Fruit fly (Drosophila melanogaster) whole organism, embryonic: ENCODE measurements around the gene CG6983.

Experiments
- BtbVII ChIP-seq: fragments of 200-800 bp; sonication (Bioruptor generic); optimal IDR thresholded peaks from 3 replicates; lab custom pipeline; 2017; ENCODE audit warnings: missing biosample characterization, mild to moderate bottlenecking, missing genetic modification characterization
- CG11247 ChIP-seq: fragments of 200-800 bp; sonication (Bioruptor generic); IDR thresholded peaks from 2 replicates; pipeline ENCODE4 v1.3.6; 2022; ENCODE audit warnings: missing biosample characterization, missing genetic modification characterization
- CG11560 ChIP-seq: fragments of 200-800 bp; sonication (Bioruptor generic); IDR thresholded peaks from 3 replicates; pipeline ENCODE4 v1.3.6; 2022; ENCODE audit warnings: missing biosample characterization, missing genetic modification characterization
- CG11695 ChIP-seq: fragments of 200-800 bp; sonication (Bioruptor generic); IDR thresholded peaks from 3 replicates; pipeline ENCODE4 v1.3.6; 2022; ENCODE audit warnings: missing biosample characterization, missing genetic modification characterization
- CG12236 ChIP-seq: fragments of 200-800 bp; sonication (Bioruptor generic); optimal IDR thresholded peaks from 2 replicates; lab custom pipeline; 2016; ENCODE audit warnings: missing biosample characterization, missing genetic modification characterization
- CG12769 ChIP-seq: fragments of 200-800 bp; sonication (Bioruptor generic); optimal IDR thresholded peaks from 2 replicates; lab custom pipeline; 2019; ENCODE audit warnings: missing biosample characterization, mild to moderate bottlenecking, missing genetic modification characterization, moderate library complexity
- CG17361 ChIP-seq: fragments of 200-800 bp; sonication (Bioruptor generic); IDR thresholded peaks from 3 replicates; pipeline ENCODE4 v1.3.6; 2022; ENCODE audit warnings: missing biosample characterization, missing genetic modification characterization
- CG2202 ChIP-seq: fragments of 200-800 bp; sonication (Bioruptor generic); optimal IDR thresholded peaks from 2 replicates; lab custom pipeline; 2018; ENCODE audit warnings: missing biosample characterization, mild to moderate bottlenecking, missing genetic modification characterization
- CG2678 ChIP-seq: fragments of 200-800 bp; sonication (Bioruptor generic); optimal IDR thresholded peaks from 3 replicates; lab custom pipeline; 2019; ENCODE audit warnings: missing biosample characterization, mild to moderate bottlenecking, missing genetic modification characterization, moderate library complexity
- CG32767 ChIP-seq: fragments of 200-800 bp; sonication (Bioruptor generic); IDR thresholded peaks from 2 replicates; pipeline ENCODE4 v1.3.6; 2022; ENCODE audit warnings: missing biosample characterization, missing genetic modification characterization
- CG3847 ChIP-seq: fragments of 200-800 bp; sonication (Bioruptor generic); IDR thresholded peaks from 2 replicates; pipeline ENCODE4 v1.3.6; 2022; ENCODE audit warnings: missing biosample characterization, missing genetic modification characterization
- CG42726 ChIP-seq: fragments of 200-800 bp; sonication (Bioruptor generic); IDR thresholded peaks from 2 replicates; pipeline ENCODE4 v1.3.6; 2022; ENCODE audit warnings: missing biosample characterization, missing genetic modification characterization; ENCODE audit not compliant: partially characterized antibody
- CG6654 ChIP-seq: fragments of 200-800 bp; sonication (Bioruptor generic); optimal IDR thresholded peaks from 2 replicates; lab custom pipeline; 2017; ENCODE audit warnings: missing biosample characterization, mild to moderate bottlenecking, missing genetic modification characterization
- CG6854 ChIP-seq: fragments of 200-800 bp; sonication (Bioruptor generic); optimal IDR thresholded peaks from 3 replicates; lab custom pipeline; 2017; ENCODE audit warnings: missing biosample characterization, mild to moderate bottlenecking, missing genetic modification characterization
- CG7271 ChIP-seq: fragments of 200-800 bp; sonication (Bioruptor generic); optimal IDR thresholded peaks from 2 replicates; lab custom pipeline; 2018; ENCODE audit warnings: missing biosample characterization, mild to moderate bottlenecking, missing genetic modification characterization, moderate library complexity
- CG7963 ChIP-seq: fragments of 200-800 bp; sonication (Bioruptor generic); IDR thresholded peaks from 3 replicates; pipeline ENCODE4 v1.3.6; 2022; ENCODE audit warnings: missing biosample characterization, missing genetic modification characterization; ENCODE audit not compliant: partially characterized antibody
- CG8359 ChIP-seq: fragments of 200-800 bp; sonication (Bioruptor generic); optimal IDR thresholded peaks from 2 replicates; lab custom pipeline; 2017; ENCODE audit warnings: missing biosample characterization, mild to moderate bottlenecking, missing genetic modification characterization, borderline replicate concordance
- CG8478 ChIP-seq: fragments of >200 bp; optimal IDR thresholded peaks from 2 replicates; lab custom pipeline; 2018
- CG8924 ChIP-seq: fragments of 200-800 bp; optimal IDR thresholded peaks from 3 replicates; lab custom pipeline; 2019; ENCODE audit warnings: missing biosample characterization, mild to moderate bottlenecking, missing genetic modification characterization, moderate library complexity
- D19A ChIP-seq: fragments of 200-800 bp; optimal IDR thresholded peaks from 3 replicates; lab custom pipeline; 2019; ENCODE audit warnings: missing biosample characterization, mild to moderate bottlenecking, missing genetic modification characterization, moderate library complexity
- Fer3 ChIP-seq: fragments of 200-800 bp; sonication (Bioruptor generic); optimal IDR thresholded peaks from 2 replicates; lab custom pipeline; 2018; ENCODE audit warnings: missing biosample characterization, mild to moderate bottlenecking, missing genetic modification characterization, moderate library complexity
- Gsc ChIP-seq: fragments of 200-800 bp; sonication (Bioruptor generic); IDR thresholded peaks from 2 replicates; pipeline ENCODE4 v1.3.6; 2022; ENCODE audit warnings: missing biosample characterization, missing genetic modification characterization
- Gug ChIP-seq: fragments of 200-800 bp; sonication (Bioruptor generic); IDR thresholded peaks from 4 replicates; pipeline ENCODE4 v1.3.6; 2022; ENCODE audit warnings: missing biosample characterization, missing genetic modification characterization
- Hand ChIP-seq: fragments of 200-800 bp; sonication (Bioruptor generic); optimal IDR thresholded peaks from 2 replicates; lab custom pipeline; 2017; ENCODE audit warnings: mild to moderate bottlenecking, missing biosample characterization, missing genetic modification reagents, missing genetic modification characterization
- HmgZ ChIP-seq: fragments of 200-800 bp; sonication (Bioruptor generic); optimal IDR thresholded peaks from 2 replicates; lab custom pipeline; 2018; ENCODE audit warnings: missing biosample characterization, mild to moderate bottlenecking, missing genetic modification characterization
- Kr ChIP-seq: fragments of 200-800 bp; sonication (Bioruptor generic); optimal IDR thresholded peaks from 2 replicates; lab custom pipeline; 2017; ENCODE audit warnings: missing biosample characterization, mild to moderate bottlenecking, missing genetic modification characterization
- Meics ChIP-seq: fragments of 200-800 bp; sonication (Bioruptor generic); optimal IDR thresholded peaks from 2 replicates; lab custom pipeline; 2017; ENCODE audit warnings: missing biosample characterization, mild to moderate bottlenecking, missing genetic modification characterization
- NFAT ChIP-seq: fragments of 200-800 bp; sonication (Bioruptor generic); IDR thresholded peaks from 2 replicates; pipeline ENCODE4 v1.3.6; 2022; ENCODE audit warnings: missing biosample characterization, missing genetic modification characterization
- Oli ChIP-seq: fragments of 200-800 bp; sonication (Bioruptor generic); optimal IDR thresholded peaks from 2 replicates; lab custom pipeline; 2018; ENCODE audit warnings: missing biosample characterization, mild to moderate bottlenecking, missing genetic modification characterization, moderate library complexity
- Spps ChIP-seq: fragments of 200-800 bp; sonication (Bioruptor generic); optimal IDR thresholded peaks from 2 replicates; lab custom pipeline; 2018; ENCODE audit warnings: missing biosample characterization, mild to moderate bottlenecking, missing genetic modification characterization
- TFAM ChIP-seq: fragments of 200-800 bp; sonication (Bioruptor generic); optimal IDR thresholded peaks from 2 replicates; lab custom pipeline; 2017; ENCODE audit warnings: missing biosample characterization, missing genetic modification characterization, inconsistent platforms
- Taf1 ChIP-seq: fragments of 200-800 bp; sonication (Bioruptor generic); IDR thresholded peaks from 2 replicates; pipeline ENCODE4 v1.3.6; 2022; ENCODE audit warnings: missing biosample characterization, missing genetic modification characterization
- al ChIP-seq: fragments of 200-800 bp; sonication (Bioruptor generic); IDR thresholded peaks from 2 replicates; pipeline ENCODE4 v1.3.6; 2022; ENCODE audit warnings: missing biosample characterization, missing genetic modification characterization
- bbx ChIP-seq: fragments of 200-800 bp; sonication (Bioruptor generic); IDR thresholded peaks from 2 replicates; pipeline ENCODE4 v1.3.6; 2022; ENCODE audit warnings: missing biosample characterization, missing genetic modification characterization; ENCODE audit not compliant: partially characterized antibody
- cad ChIP-seq: fragments of >200 bp; optimal IDR thresholded peaks from 2 replicates; lab custom pipeline; 2017; ENCODE audit warnings: missing biosample characterization, missing genetic modification characterization
- dati ChIP-seq: fragments of 200-800 bp; sonication (Bioruptor generic); IDR thresholded peaks from 2 replicates; pipeline ENCODE4 v1.3.6; 2022; ENCODE audit warnings: missing biosample characterization, missing genetic modification characterization
- ems ChIP-seq: fragments of 200-800 bp; sonication (Bioruptor generic); optimal IDR thresholded peaks from 3 replicates; lab custom pipeline; 2016; ENCODE audit warnings: missing biosample characterization, missing genetic modification characterization
- ftz-f1 ChIP-seq: fragments of 200-800 bp; sonication (Bioruptor generic); optimal IDR thresholded peaks from 2 replicates; lab custom pipeline; 2016; ENCODE audit warnings: missing biosample characterization, missing genetic modification characterization
- fu2 ChIP-seq: fragments of 200-800 bp; sonication (Bioruptor generic); optimal IDR thresholded peaks from 2 replicates; lab custom pipeline; 2016; ENCODE audit warnings: missing biosample characterization, missing genetic modification characterization
- grau ChIP-seq: fragments of 200-800 bp; optimal IDR thresholded peaks from 3 replicates; lab custom pipeline; 2019; ENCODE audit warnings: missing biosample characterization, mild to moderate bottlenecking, missing genetic modification characterization, moderate library complexity
- jigr1 ChIP-seq: fragments of 200-800 bp; sonication (Bioruptor generic); IDR thresholded peaks from 3 replicates; pipeline ENCODE4 v1.3.6; 2022; ENCODE audit warnings: missing biosample characterization, missing genetic modification characterization
- jumu ChIP-seq: fragments of 200-800 bp; sonication (Bioruptor generic); optimal IDR thresholded peaks from 3 replicates; lab custom pipeline; 2016; ENCODE audit warnings: missing biosample characterization, missing genetic modification characterization
- kah ChIP-seq: fragments of 200-800 bp; sonication (Bioruptor generic); optimal IDR thresholded peaks from 2 replicates; lab custom pipeline; 2018; ENCODE audit warnings: missing biosample characterization, mild to moderate bottlenecking, missing genetic modification characterization
- lilli ChIP-seq: fragments of 200-800 bp; sonication (Bioruptor generic); optimal IDR thresholded peaks from 3 replicates; lab custom pipeline; 2016; ENCODE audit warnings: missing biosample characterization, missing genetic modification characterization
- p53 ChIP-seq: fragments of 200-800 bp; sonication (Bioruptor generic); optimal IDR thresholded peaks from 2 replicates; lab custom pipeline; 2016; ENCODE audit warnings: missing biosample characterization, missing genetic modification characterization
- sens-2 ChIP-seq: fragments of 200-800 bp; sonication (Bioruptor generic); IDR thresholded peaks from 2 replicates; pipeline ENCODE4 v1.3.6; 2022; ENCODE audit warnings: missing biosample characterization, missing genetic modification characterization
- seq ChIP-seq: fragments of 200-800 bp; sonication (Bioruptor generic); IDR thresholded peaks from 2 replicates; pipeline ENCODE4 v1.3.6; 2022; ENCODE audit warnings: missing biosample characterization, missing genetic modification characterization
- sug ChIP-seq: fragments of 200-800 bp; optimal IDR thresholded peaks from 2 replicates; lab custom pipeline; 2019; ENCODE audit warnings: missing biosample characterization, mild to moderate bottlenecking, missing genetic modification characterization, moderate library complexity
- tup ChIP-seq: fragments of 200-800 bp; sonication (Bioruptor generic); optimal IDR thresholded peaks from 2 replicates; lab custom pipeline; 2016; ENCODE audit warnings: missing biosample characterization, mild to moderate bottlenecking, missing genetic modification characterization, moderate library complexity

The CG6983 gene

dm6 chr3L:8457866-8458766 is 8.9 kb upstream of the CG6983 start (continued):
- TF ChIP-seq al (GFP tag; lab: Robert Waterston, UW) = peak; percentile 96
- peak; percentile 99 for TF ChIP-seq CG17361
- TF ChIP-seq seq (GFP tag; lab: Robert Waterston, UW) = peak; percentile 98
- peak; percentile 95 for TF ChIP-seq tup (GFP tag; lab: Kevin White, UChicago)
- TF ChIP-seq HmgZ = peak; percentile 98
- TF ChIP-seq CG2678 (tag; lab: Kevin White, UChicago) = peak; percentile 98
- TF ChIP-seq CG12236 (GFP tag; lab: Kevin White, UChicago) = peak; percentile 96
- TF ChIP-seq lilli = peak; percentile 98
- TF ChIP-seq CG11695 (GFP tag; lab: Robert Waterston, UW) = peak; percentile 98
- peak; percentile 97 for TF ChIP-seq CG6854 (GFP tag; lab: Kevin White, UChicago)
- TF ChIP-seq Spps (tag; lab: Kevin White, UChicago) = peak; percentile 99
- TF ChIP-seq Oli (tag; lab: Kevin White, UChicago) = peak; percentile 99
- TF ChIP-seq bbx (GFP tag; lab: Robert Waterston, UW) = peak; percentile 51
- no peak for TF ChIP-seq CG7963 (GFP tag; lab: Robert Waterston, UW)
- TF ChIP-seq CG42726 (GFP tag; lab: Robert Waterston, UW) = 0 out of 2 replicates have a peak, but pooled peaks have one; percentile 6
- peak; percentile 99 for TF ChIP-seq CG8924
- peak; percentile 96 for TF ChIP-seq jigr1 (GFP tag; lab: Robert Waterston, UW)
- TF ChIP-seq sens-2 = peak; percentile 97
- peak; percentile 92 for TF ChIP-seq Taf1
- TF ChIP-seq Gug (GFP tag; lab: Robert Waterston, UW) = peak; percentile 98
- TF ChIP-seq CG12769 (tag; lab: Kevin White, UChicago) = peak; percentile 95
- TF ChIP-seq grau (tag; lab: Kevin White, UChicago) = peak; percentile 98
- TF ChIP-seq Gsc = peak; percentile 94; the same call in 1 of the 2 replicates
- peak; percentile 94 for TF ChIP-seq p53
- peak; percentile 96 for TF ChIP-seq kah (GFP tag; lab: Kevin White, UChicago)
- peak; percentile 98 for TF ChIP-seq D19A (tag; lab: Kevin White, UChicago)
- peak; percentile 97 for TF ChIP-seq Hand (GFP tag; lab: Kevin White, UChicago)
- peak; percentile 98 for TF ChIP-seq ems (GFP tag; lab: Kevin White, UChicago)
- TF ChIP-seq Fer3 (tag; lab: Kevin White, UChicago) = peak; percentile 98
- peak; percentile 97 for TF ChIP-seq BtbVII
- peak; percentile 93 for TF ChIP-seq fu2 (GFP tag; lab: Kevin White, UChicago)
- peak; percentile 89 for TF ChIP-seq CG11560 (tag; lab: Robert Waterston, UW)
- TF ChIP-seq NFAT = peak; percentile 90
- peak; percentile 97 for TF ChIP-seq Meics (GFP tag; lab: Kevin White, UChicago)
- peak; percentile 96 for TF ChIP-seq dati (GFP tag; lab: Robert Waterston, UW)
- no peak for TF ChIP-seq CG8478 (lab: Kevin White, UChicago)
- peak; percentile 98 for TF ChIP-seq CG32767 (GFP tag; lab: Robert Waterston, UW)
- TF ChIP-seq CG3847 = peak; percentile 97
- TF ChIP-seq CG8359 = peak; percentile 95
- TF ChIP-seq CG11247 = peak; percentile 96
- TF ChIP-seq cad (GFP tag; lab: Kevin White, UChicago) = no peak
- TF ChIP-seq CG7271 (tag; lab: Kevin White, UChicago) = peak; percentile 98
- peak; percentile 84 for TF ChIP-seq Kr
- peak; percentile 46 for TF ChIP-seq ftz-f1 (GFP tag; lab: Kevin White, UChicago)
- peak; percentile 99 for TF ChIP-seq CG2202 (tag; lab: Kevin White, UChicago)
- peak; percentile 95 for TF ChIP-seq sug (tag; lab: Kevin White, UChicago)
- TF ChIP-seq TFAM = peak; percentile 95
- TF ChIP-seq jumu (GFP tag; lab: Kevin White, UChicago) = peak; percentile 97
- peak; percentile 92 for TF ChIP-seq CG6654 (GFP tag; lab: Kevin White, UChicago)
